Worm (Caenorhabditis elegans): ENCODE data around the gene Y67A10A.2.

DNA sequence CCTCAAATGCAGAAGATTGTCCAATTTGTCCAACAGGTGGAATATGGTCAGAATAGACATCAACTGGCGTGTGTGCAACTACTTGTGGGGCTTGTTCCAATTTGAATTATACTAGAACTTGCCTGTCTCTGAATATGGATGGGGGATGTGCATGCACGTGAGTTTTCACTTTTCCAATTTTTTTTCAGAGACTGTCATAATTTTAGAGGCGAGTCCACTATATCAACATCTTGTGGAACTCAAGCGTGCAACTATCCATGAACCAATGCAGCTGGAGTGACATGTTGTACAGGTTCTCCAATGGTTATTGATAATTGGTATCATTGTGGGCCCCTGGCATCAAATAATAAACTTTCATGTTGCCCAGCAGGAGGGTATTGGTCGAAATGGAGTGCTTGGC lies at the start of gene Y67A10A.2:
- TF ChIP-seq him-1 (tag; optimal IDR thresholded peaks at IDR 0.05) (no peak), W03F9.2 (tag; optimal IDR thresholded peaks at IDR 0.05) (no peak)
